Fruit fly (Drosophila melanogaster): ENCODE measurements around the gene Rpn13R.

The Rpn13R gene

dm6 chrX:5131598-5131997 is at the start of gene Rpn13R:
Gene Rpn13R, plus strand, starts transcription at chrX:5131898.
- TF ChIP-seq noc (tag; optimal IDR thresholded peaks at IDR 0.05) = no peak

DNA sequence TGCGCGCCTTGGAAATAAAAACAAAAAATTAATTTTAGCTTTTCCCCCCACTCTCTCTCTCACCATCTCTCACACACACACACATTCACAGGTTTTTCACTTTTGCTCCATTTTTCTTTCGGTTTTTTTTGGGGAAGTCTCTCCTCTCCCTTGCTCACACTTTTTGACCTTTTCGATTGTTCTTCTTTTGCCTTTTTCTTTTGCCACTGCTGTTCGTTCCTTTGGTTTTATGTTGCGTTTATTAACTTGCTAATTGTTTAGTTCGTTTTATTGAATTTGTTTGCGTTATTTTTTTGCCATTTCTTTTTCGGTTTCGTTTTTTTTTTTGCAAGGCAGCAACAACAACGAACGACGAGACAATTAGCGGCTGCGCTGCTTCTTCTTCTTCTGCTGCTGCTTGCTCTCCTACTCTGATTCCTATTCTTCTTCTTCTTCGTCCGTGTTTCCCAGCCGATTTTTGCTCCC is 49.3 kb upstream of the Rpn13R start:
- TF ChIP-seq noc (tag; optimal IDR thresholded peaks at IDR 0.05) = no peak

DNA sequence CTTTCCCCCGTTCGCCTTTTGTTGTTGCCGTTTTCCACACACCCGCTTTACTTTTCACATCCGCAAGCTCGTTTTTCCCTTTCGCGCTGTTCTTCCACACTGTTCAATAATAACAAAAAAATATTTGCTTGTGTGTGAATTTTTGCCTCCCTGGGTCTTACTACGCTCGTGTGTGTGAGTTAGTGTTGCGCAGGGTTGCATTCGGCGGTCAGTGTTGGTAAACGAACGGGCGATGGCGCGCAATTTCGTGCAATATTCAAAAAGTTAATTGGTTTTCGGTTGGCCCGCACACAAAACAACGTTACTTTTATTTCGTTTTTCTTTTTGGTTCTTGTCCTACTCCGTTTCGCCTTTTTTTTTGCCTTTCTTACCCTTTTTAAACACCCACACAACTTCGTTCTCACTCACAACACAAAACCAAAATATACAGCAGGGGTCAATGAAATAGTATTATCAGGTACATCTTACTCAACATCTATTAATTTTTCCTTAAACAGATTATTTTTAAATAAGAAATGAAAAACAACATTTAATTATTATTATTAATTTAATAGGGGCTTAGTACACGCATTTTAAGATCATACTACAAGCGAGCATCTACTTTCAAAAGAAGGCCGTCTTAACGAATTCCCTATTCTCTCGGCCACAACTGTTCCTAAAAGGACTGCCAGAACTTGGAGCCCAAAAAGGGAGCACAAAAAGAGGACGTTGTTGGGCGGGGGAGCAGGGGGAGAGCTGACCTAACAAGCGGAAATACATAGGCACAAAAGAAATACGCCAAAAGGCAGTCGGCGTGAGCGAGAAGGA is 48.7 kb upstream of the Rpn13R start:
- no peak for TF ChIP-seq noc (tag; optimal IDR thresholded peaks at IDR 0.05)

- peak; percentile 63 for TF ChIP-seq noc (tag; optimal IDR thresholded peaks at IDR 0.05)
Observed at dm6 chrX:5083647-5084096, 48.0 kb upstream of the Rpn13R start.

DNA sequence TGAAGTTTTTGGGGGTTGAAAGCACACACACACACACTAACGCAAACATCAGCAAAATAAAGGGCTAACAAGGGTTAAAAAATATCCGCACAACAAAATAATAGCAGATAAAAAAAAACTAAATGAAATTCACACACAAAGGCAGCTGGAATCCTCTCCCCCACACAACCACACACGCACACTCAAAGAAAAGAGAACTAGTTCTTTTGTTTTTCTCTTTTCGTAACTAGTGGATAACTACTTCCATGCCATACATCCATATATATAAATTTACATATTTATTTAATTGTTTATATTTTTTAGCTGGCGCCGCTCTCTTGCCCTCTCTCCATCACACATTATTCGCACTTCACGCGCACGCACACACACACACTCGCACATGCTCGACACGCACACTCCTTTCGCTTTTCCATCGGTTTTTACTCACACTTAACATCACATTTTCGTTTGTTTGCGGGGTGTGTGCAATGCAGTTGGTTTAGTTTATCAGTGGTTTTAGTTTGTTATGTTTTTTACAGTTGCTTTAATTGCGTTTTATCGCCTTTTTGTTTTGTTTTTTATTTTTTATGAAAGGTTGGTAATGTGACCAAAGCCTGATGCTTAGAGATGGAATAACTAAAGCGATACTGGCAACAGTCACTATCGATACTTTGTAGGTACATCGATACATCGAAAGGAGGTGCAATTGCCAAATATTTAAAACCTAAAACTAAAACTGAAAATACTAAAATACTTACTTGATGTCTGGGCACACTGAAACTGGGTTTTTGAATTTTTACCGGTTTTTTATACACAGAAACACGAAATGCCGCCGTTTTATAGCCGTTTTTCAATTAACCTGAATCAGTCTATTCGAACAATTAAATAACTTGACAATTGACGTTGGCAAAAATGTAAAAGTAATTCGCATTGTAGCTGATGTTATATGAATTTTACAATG is 47.3 kb upstream of the Rpn13R start, which contains the start of gene CG32767:
TSS of gene CG32767 (minus strand) at position 623 of the 940 bp plus-strand sequence.
- TF ChIP-seq noc (tag; optimal IDR thresholded peaks at IDR 0.05) = no peak

- no peak for TF ChIP-seq noc (tag; optimal IDR thresholded peaks at IDR 0.05)
Observed at dm6 chrX:5085086-5085468, 46.6 kb upstream of the Rpn13R start.

DNA sequence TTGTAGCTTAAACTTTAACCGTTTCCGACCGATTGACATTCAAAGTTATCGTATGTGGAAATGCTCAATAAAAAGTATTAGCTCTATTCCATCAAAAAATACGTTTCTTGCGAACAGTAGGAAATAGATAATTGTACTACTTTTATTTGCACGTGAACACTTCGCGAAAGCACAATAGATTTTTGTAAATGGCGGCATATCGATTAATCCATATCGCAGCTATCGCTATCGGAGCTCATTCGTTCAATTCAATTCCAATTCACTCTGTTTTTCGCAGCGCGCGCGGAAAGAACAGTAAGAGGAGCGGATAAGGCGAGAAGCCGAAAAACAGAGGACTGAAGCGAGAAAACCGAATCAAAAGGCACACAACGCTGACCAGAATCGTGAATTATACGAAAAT is 46.2 kb upstream of the Rpn13R start, which contains the start of the genes CG15465 and rg:
TSS of gene CG15465 (plus strand) at position 291 of the 400 bp plus-strand sequence.
TSS of gene rg (plus strand) at position 291 of the 400 bp plus-strand sequence.
- no peak for TF ChIP-seq noc (tag; optimal IDR thresholded peaks at IDR 0.05)

dm6 chrX:5085964-5086707 is 45.6 kb upstream of the Rpn13R start:
- no peak for TF ChIP-seq noc (tag; optimal IDR thresholded peaks at IDR 0.05)

DNA sequence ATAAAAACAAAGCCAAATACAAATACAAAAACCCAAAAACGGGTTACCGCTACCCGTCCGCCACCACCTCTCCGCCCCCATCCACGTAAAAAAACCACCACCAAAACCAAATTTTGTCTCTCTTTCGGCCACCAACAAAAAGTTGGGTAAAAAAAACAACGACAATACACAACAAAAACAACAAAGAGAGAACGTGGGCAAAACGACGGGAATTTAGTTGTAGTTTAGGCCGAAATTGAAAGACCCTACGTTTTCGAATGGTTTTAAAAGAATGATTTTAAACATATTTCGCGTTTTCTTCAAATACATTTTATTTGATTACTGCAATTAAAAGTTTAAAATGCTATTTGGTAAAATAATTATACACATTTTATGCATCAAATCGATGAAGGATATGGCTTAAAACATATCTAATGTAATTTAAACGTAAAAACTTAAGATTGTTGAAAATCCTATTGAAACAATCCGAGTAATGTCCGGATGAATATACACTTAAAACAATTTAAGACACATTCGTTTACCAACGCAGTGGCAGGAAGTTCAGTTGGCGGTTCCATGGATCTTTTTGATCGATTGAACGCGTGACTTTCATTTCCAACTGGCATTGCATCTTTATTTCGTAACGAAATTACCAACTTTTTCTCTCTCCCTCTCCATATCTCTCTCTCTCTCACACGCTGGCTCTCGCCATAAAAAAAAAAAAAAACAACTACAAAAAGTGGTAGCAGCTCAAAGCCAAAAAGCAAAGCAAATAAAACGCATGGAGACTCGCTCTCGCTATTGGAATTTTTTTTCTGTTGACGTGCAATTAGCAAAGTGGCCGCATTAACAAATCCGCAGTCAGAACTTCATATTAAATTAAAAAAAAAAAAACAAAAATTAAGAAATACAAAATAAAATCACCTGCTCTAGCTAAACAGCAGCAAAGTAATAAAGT is 44.7 kb upstream of the Rpn13R start:
- TF ChIP-seq noc (tag; optimal IDR thresholded peaks at IDR 0.05) = peak; percentile 63

dm6 chrX:5087748-5088147 is 44.0 kb upstream of the Rpn13R start:
- TF ChIP-seq noc (tag; optimal IDR thresholded peaks at IDR 0.05) = no peak

DNA sequence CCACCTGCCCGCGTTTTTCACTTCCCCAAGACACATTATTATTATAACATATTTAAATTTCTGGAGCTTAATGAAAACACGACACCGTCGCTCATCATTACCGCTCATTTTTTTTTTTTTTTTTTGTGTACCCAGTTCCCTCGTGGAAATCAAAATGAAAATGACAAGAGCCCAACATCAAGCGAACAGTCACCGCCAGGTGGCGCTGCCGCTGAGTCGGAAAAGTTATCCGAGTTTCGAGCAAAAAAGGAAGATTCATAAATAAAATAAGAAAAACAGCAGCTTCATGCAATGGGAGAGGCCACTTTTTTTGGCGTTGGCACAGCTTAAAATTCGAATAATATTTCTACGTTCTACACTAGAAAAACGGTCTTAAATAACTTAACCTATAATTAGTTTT is 40.5 kb upstream of the Rpn13R start:
- TF ChIP-seq noc (tag; optimal IDR thresholded peaks at IDR 0.05) = no peak

- no peak for TF ChIP-seq noc (tag; optimal IDR thresholded peaks at IDR 0.05)
Observed at dm6 chrX:5091757-5092348, 39.8 kb upstream of the Rpn13R start.

- no peak for TF ChIP-seq noc (tag; optimal IDR thresholded peaks at IDR 0.05)
Observed at dm6 chrX:5093924-5094323, 37.8 kb upstream of the Rpn13R start.

DNA sequence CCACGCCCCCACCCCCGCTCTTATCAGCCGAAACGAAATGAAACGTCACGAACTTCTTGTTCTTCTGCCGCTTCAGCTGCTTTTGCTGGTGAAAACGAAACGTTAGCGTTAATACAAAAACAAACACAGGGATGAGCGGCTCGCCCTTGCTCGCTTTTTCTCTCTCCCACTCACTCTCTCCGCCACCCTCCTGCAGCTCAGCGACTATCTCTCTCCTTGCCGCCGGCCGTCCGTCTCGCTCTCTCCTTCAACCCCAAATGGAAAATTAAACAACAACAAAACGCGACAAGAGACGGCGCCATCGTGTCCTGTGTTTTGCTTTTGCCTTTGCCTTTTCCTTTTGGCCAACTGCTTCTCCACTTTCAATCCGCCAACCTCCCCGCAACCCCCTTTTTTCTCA is 37.3 kb upstream of the Rpn13R start:
- no peak for TF ChIP-seq noc (tag; optimal IDR thresholded peaks at IDR 0.05)
